Worm (Caenorhabditis elegans): ENCODE results near the gene glb-6.

- no peak for TF ChIP-seq ama-1 (optimal IDR thresholded peaks at IDR 0.05)
- TF ChIP-seq lin-11 (tag; optimal IDR thresholded peaks at IDR 0.05), result no peak
These were observed 23.1 kb upstream of the glb-6 start, which contains the start of gene mrpl-48 for ce11 chrV:5593406-5593805.
